Worm (Caenorhabditis elegans) whole organism, L2 larva: ENCODE measurements around the gene F49C5.3.

Experiments used
- F13H6.1 ChIP-seq: sonication (generic microtip); optimal IDR thresholded peaks from 2 replicates; lab custom pipeline; 2016; ENCODE audit warnings: missing genetic modification characterization, missing compliant biosample characterization
- Y55F3AM.14 ChIP-seq: fragments of 200-800 bp; sonication (Bioruptor generic); optimal IDR thresholded peaks from 2 replicates; lab custom pipeline; 2018; ENCODE audit warnings: mild to moderate bottlenecking, missing genetic modification characterization, missing compliant biosample characterization
- ZK546.5 ChIP-seq: sonication (generic microtip); optimal IDR thresholded peaks from 2 replicates; lab custom pipeline; 2017; ENCODE audit warnings: missing biosample characterization, missing genetic modification characterization
- aly-2 ChIP-seq: fragments of 150-350 bp; optimal IDR thresholded peaks from 2 replicates; lab custom pipeline; 2014; ENCODE audit warnings: missing biosample characterization, missing genetic modification characterization
- blmp-1 ChIP-seq: sonication (generic microtip); optimal IDR thresholded peaks from 2 replicates; lab custom pipeline; 2017; ENCODE audit warnings: missing genetic modification characterization, mild to moderate bottlenecking, missing compliant biosample characterization, antibody characterized with exemption, moderate library complexity; ENCODE audit not compliant: insufficient read depth
- ceh-16 ChIP-seq: fragments of 150-350 bp; optimal IDR thresholded peaks from 2 replicates; lab custom pipeline; 2014; ENCODE audit warnings: missing biosample characterization, missing genetic modification characterization
- egl-27 ChIP-seq: sonication (generic microtip); optimal IDR thresholded peaks from 3 replicates; lab custom pipeline; 2017; ENCODE audit warnings: missing biosample characterization, missing genetic modification reagents, missing genetic modification characterization
- elt-3 ChIP-seq: sonication (generic microtip); optimal IDR thresholded peaks from 2 replicates; lab custom pipeline; 2017; ENCODE audit warnings: missing biosample characterization, missing genetic modification characterization
- fos-1 ChIP-seq: fragments of 150-350 bp; optimal IDR thresholded peaks from 2 replicates; lab custom pipeline; 2014; ENCODE audit warnings: missing biosample characterization, missing genetic modification characterization
- lin-11 ChIP-seq: fragments of 150-350 bp; sonication (generic microtip); optimal IDR thresholded peaks from 2 replicates; lab custom pipeline; 2014; ENCODE audit warnings: missing biosample characterization, missing genetic modification characterization, inconsistent platforms, mixed read lengths
- lsy-2 ChIP-seq, 2 experiments: fragments of 150-350 bp in 1 of 2; sonication (generic microtip) in 1 of 2; optimal IDR thresholded peaks; 2 replicates each; lab custom pipeline; 2014 to 2017; ENCODE audit warnings: missing biosample characterization in 2 of 2, missing genetic modification characterization in 2 of 2
- mab-5 ChIP-seq: fragments of 150-350 bp; optimal IDR thresholded peaks from 2 replicates; lab custom pipeline; 2014; ENCODE audit warnings: missing biosample characterization, missing genetic modification characterization
- mbf-1 ChIP-seq: sonication (generic microtip); optimal IDR thresholded peaks from 2 replicates; lab custom pipeline; 2017; ENCODE audit warnings: missing biosample characterization, missing genetic modification characterization
- nhr-10 ChIP-seq: sonication (generic microtip); optimal IDR thresholded peaks from 2 replicates; lab custom pipeline; 2017; ENCODE audit warnings: missing biosample characterization, missing genetic modification characterization
- nhr-21 ChIP-seq: fragments of 150-350 bp; optimal IDR thresholded peaks from 2 replicates; lab custom pipeline; 2014; ENCODE audit warnings: missing biosample characterization, missing genetic modification characterization
- nhr-23 ChIP-seq: fragments of 150-350 bp; optimal IDR thresholded peaks from 2 replicates; lab custom pipeline; 2014; ENCODE audit warnings: missing biosample characterization, missing genetic modification reagents, missing genetic modification characterization
- nhr-25 ChIP-seq: fragments of 150-350 bp; sonication (generic microtip); optimal IDR thresholded peaks from 3 replicates; lab custom pipeline; 2014; ENCODE audit warnings: missing biosample characterization, missing genetic modification characterization
- nhr-6 ChIP-seq: fragments of 150-350 bp; optimal IDR thresholded peaks from 2 replicates; lab custom pipeline; 2014; ENCODE audit warnings: missing biosample characterization, missing genetic modification characterization
- nhr-77 ChIP-seq: fragments of 150-350 bp; optimal IDR thresholded peaks from 2 replicates; lab custom pipeline; 2014; ENCODE audit warnings: missing biosample characterization, missing genetic modification characterization
- peb-1 ChIP-seq: fragments of 150-350 bp; optimal IDR thresholded peaks from 2 replicates; lab custom pipeline; 2014; ENCODE audit warnings: missing biosample characterization, missing genetic modification characterization
- sem-4 ChIP-seq: fragments of 150-350 bp; optimal IDR thresholded peaks from 2 replicates; lab custom pipeline; 2014; ENCODE audit warnings: missing biosample characterization, missing genetic modification reagents, missing genetic modification characterization
- sma-3 ChIP-seq: sonication (generic microtip); optimal IDR thresholded peaks from 2 replicates; lab custom pipeline; 2016; ENCODE audit warnings: missing genetic modification reagents, missing genetic modification characterization, missing compliant biosample characterization
- snpc-4 ChIP-seq: fragments of 150-350 bp; optimal IDR thresholded peaks from 2 replicates; lab custom pipeline; 2014; ENCODE audit warnings: missing biosample characterization, missing genetic modification characterization
- unc-39 ChIP-seq: fragments of 150-350 bp; optimal IDR thresholded peaks from 2 replicates; lab custom pipeline; 2014; ENCODE audit warnings: missing biosample characterization, missing genetic modification characterization
- unc-55 ChIP-seq: fragments of 150-350 bp; sonication (generic microtip); optimal IDR thresholded peaks from 3 replicates; lab custom pipeline; 2014; ENCODE audit warnings: missing biosample characterization, missing genetic modification reagents, missing genetic modification characterization
- unc-62 ChIP-seq: fragments of 150-350 bp; optimal IDR thresholded peaks from 2 replicates; lab custom pipeline; 2014; ENCODE audit warnings: missing biosample characterization, missing genetic modification reagents, missing genetic modification characterization
- zag-1 ChIP-seq: fragments of 150-350 bp; optimal IDR thresholded peaks from 2 replicates; lab custom pipeline; 2014; ENCODE audit warnings: missing biosample characterization, missing genetic modification characterization
- ztf-11 ChIP-seq: sonication (generic microtip); optimal IDR thresholded peaks from 2 replicates; lab custom pipeline; 2017; ENCODE audit warnings: missing biosample characterization, missing genetic modification characterization

F49C5.3 gene

ce11 chrII:12535297-12535803 is 953 bp upstream of the F49C5.3 start, which contains the start of gene nimk-1:
Gene nimk-1, plus strand, starts transcription at chrII:12535753.
- TF ChIP-seq nhr-23 (tag; lab: Kevin White, UChicago) = no peak

ce11 chrII:12539395-12539794 is 3.1 kb downstream of the F49C5.3 start:
- no peak for TF ChIP-seq lin-11 (tag; lab: Kevin White, UChicago)
- no peak for TF ChIP-seq peb-1
- no peak for TF ChIP-seq sem-4 (tag; lab: Kevin White, UChicago)
- no peak for TF ChIP-seq unc-39 (tag; lab: Kevin White, UChicago)
- no peak for TF ChIP-seq mab-5 (tag; lab: Kevin White, UChicago)
- TF ChIP-seq lsy-2 (tag; optimal IDR thresholded peaks at IDR 0.05; lab: Kevin White, UChicago) = no peak

ce11 chrII:12541670-12542080 is 5.4 kb downstream of the F49C5.3 start:
- TF ChIP-seq nhr-21 (tag; lab: Kevin White, UChicago) = peak; percentile 7
- peak; percentile 5 for TF ChIP-seq sma-3 (GFP tag; lab: Kevin White, UChicago)
- peak; percentile 39 for TF ChIP-seq fos-1

- no peak for TF ChIP-seq nhr-23 (tag; lab: Kevin White, UChicago)
- peak; percentile 33 for TF ChIP-seq fos-1
- TF ChIP-seq mbf-1 = no peak
These were observed 6.3 kb downstream of the F49C5.3 start for ce11 chrII:12542594-12542997.

ce11 chrII:12544533-12544932 is 8.2 kb downstream of the F49C5.3 start, which contains the start of gene F49C5.9:
Gene F49C5.9, minus strand, starts transcription at chrII:12544633.
- TF ChIP-seq zag-1 (tag; lab: Kevin White, UChicago) = no peak
- TF ChIP-seq nhr-6 (tag; lab: Kevin White, UChicago) = no peak
- no peak for TF ChIP-seq nhr-21 (tag; lab: Kevin White, UChicago)
- TF ChIP-seq unc-39 (tag; lab: Kevin White, UChicago) = no peak

- no peak for TF ChIP-seq peb-1
- no peak for TF ChIP-seq egl-27 (tag; lab: Kevin White, UChicago)
- no peak for TF ChIP-seq mab-5 (tag; lab: Kevin White, UChicago)
- no peak for TF ChIP-seq blmp-1 (tag; lab: Kevin White, UChicago)
These were observed 10.1 kb downstream of the F49C5.3 start, which contains the start of the genes F49C5.5 and F49C5.10 for ce11 chrII:12546413-12546812. Gene F49C5.5, minus strand, starts transcription at chrII:12546513. Gene F49C5.10, plus strand, starts transcription at chrII:12546756.

ce11 chrII:12547547-12547946 is 11.2 kb downstream of the F49C5.3 start, which contains the start of gene F49C5.16:
Gene F49C5.16, plus strand, starts transcription at chrII:12547847.
- TF ChIP-seq ZK546.5 (no peak), lin-11 (tag; lab: Kevin White, UChicago) (no peak), unc-39 (tag; lab: Kevin White, UChicago) (no peak), F13H6.1 (tag; lab: Kevin White, UChicago) (no peak), elt-3 (tag; lab: Kevin White, UChicago) (no peak), aly-2 (no peak), snpc-4 (tag; lab: Kevin White, UChicago) (no peak), ztf-11 (no peak), peb-1 (no peak), nhr-6 (tag; lab: Kevin White, UChicago) (no peak), nhr-10 (tag; lab: Kevin White, UChicago) (no peak), mbf-1 (no peak), nhr-25 (tag; lab: Kevin White, UChicago) (no peak), Y55F3AM.14 (no peak), unc-62 (GFP tag; lab: Kevin White, UChicago) (no peak), ceh-16 (no peak), sma-3 (GFP tag; lab: Kevin White, UChicago) (no peak), nhr-77 (tag; lab: Kevin White, UChicago) (no peak), unc-55 (GFP tag; lab: Kevin White, UChicago) (no peak)
